Worm (Caenorhabditis elegans): ENCODE measurements around the gene R57.2.
"Not testable (repeated sequence)": the region's sequence is repeated elsewhere in the genome, so short reads cannot be mapped to it uniquely, and the experiment has no call there.

Gene R57.2

DNA sequence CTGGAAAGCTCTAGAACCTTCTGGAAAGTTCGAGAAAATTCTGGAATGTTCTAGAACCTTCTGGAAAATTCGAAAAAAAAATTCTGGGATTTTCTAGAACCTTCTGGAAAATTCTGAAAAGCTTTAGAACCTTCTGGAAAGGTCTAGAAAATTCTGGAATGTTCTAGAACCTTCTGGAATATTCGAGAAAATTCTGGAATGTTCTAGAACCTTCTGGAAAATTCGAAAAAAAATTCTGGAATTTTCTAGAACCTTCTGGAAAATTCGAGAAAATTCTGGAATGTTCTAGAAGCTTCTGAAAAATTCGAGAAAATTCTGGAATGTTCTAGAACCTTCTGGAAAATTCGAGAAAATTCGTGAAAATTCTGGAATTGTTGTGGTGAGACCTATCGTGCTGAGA lies 33.8 kb downstream of the R57.2 start:
- TF ChIP-seq Y79H2A.3 (GFP tag; conservative IDR thresholded peaks at IDR 0.05) = 0 out of 2 replicates have a peak, but pooled peaks have one; percentile 39
- TF ChIP-seq cebp-1 (GFP tag; IDR thresholded peaks at IDR 0.05) = 0 out of 2 replicates have a peak, but pooled peaks have one; percentile 9
- not testable (repeated sequence) for TF ChIP-seq cebp-1 (tag; optimal IDR thresholded peaks at IDR 0.05)
- peak; percentile 98 for TF ChIP-seq hsf-1 (GFP tag; IDR thresholded peaks at IDR 0.05)
- peak; percentile 93 for TF ChIP-seq dox-1 (GFP tag; IDR thresholded peaks at IDR 0.05)
- TF ChIP-seq nfyb-1 (GFP tag; IDR thresholded peaks at IDR 0.05) = peak; percentile 64; the same call in 1 of the 2 replicates
- 0 out of 2 replicates have a peak, but pooled peaks have one; percentile 22 for TF ChIP-seq egrh-3 (GFP tag; IDR thresholded peaks at IDR 0.05)
- peak; percentile 7; the same call in 1 of the 2 replicates for TF ChIP-seq pbrm-1 (GFP tag; IDR thresholded peaks at IDR 0.05)
- TF ChIP-seq ceh-40 (GFP tag; IDR thresholded peaks at IDR 0.05) = 0 out of 2 replicates have a peak, but pooled peaks have one; percentile 74
- 0 out of 2 replicates have a peak, but pooled peaks have one; percentile 54 for TF ChIP-seq ekl-4 (GFP tag; IDR thresholded peaks at IDR 0.05)
- peak; percentile 50; the same call in 1 of the 2 replicates for TF ChIP-seq rcor-1 (GFP tag; IDR thresholded peaks at IDR 0.05)
- TF ChIP-seq ceh-100 (GFP tag; IDR thresholded peaks at IDR 0.05) = peak; percentile 45; the same call in 1 of the 2 replicates
- 0 out of 2 replicates have a peak, but pooled peaks have one; percentile 43 for TF ChIP-seq F39B2.1 (GFP tag; IDR thresholded peaks at IDR 0.05)
- TF ChIP-seq ztf-25 (GFP tag; IDR thresholded peaks at IDR 0.05) = 0 out of 2 replicates have a peak, but pooled peaks have one; percentile 52
- peak; percentile 47 for TF ChIP-seq madf-6 (GFP tag; IDR thresholded peaks at IDR 0.05)

DNA sequence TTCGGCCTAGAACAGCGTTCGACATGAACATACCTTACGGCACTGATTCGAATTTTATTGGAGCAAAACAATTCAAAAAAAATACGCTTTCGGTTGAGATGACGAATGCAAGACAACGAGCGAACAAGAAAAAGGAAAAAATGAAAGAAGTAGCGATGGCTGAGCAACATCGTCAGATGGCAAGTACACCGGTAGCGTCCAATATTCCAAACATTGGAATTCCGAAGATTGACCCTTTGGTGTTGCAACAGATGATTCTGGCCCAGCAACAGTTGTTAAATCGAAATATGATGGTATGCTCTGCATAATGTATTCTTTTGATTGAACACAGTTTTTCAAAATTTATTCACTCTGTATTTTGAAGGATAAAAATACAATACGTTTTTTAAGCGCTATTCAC lies 35.6 kb downstream of the R57.2 start:
- no peak for TF ChIP-seq egl-44 (GFP tag; IDR thresholded peaks at IDR 0.05)
- TF ChIP-seq ceh-27 (GFP tag; optimal IDR thresholded peaks at IDR 0.05) = no peak
- no peak for TF ChIP-seq ztf-22 (GFP tag; optimal IDR thresholded peaks at IDR 0.05)
- no peak for TF ChIP-seq mcd-1 (GFP tag; IDR thresholded peaks at IDR 0.05)
- TF ChIP-seq hrde-1 (tag; optimal IDR thresholded peaks at IDR 0.05; ENCODE audit: borderline replicate concordance) = no peak
- no peak for TF ChIP-seq B0019.2 (GFP tag; conservative IDR thresholded peaks at IDR 0.05)
- TF ChIP-seq F52B5.7 (tag; optimal IDR thresholded peaks at IDR 0.05) = no peak
- no peak for TF ChIP-seq madf-3 (GFP tag; IDR thresholded peaks at IDR 0.05)
- TF ChIP-seq tlf-1 (GFP tag; optimal IDR thresholded peaks at IDR 0.05) = no peak
- TF ChIP-seq rcor-1 (GFP tag; IDR thresholded peaks at IDR 0.05) = no peak
- TF ChIP-seq zfh-2 (GFP tag; conservative IDR thresholded peaks at IDR 0.05) = no peak
- TF ChIP-seq nfya-2 (GFP tag; IDR thresholded peaks at IDR 0.05) = no peak
- no peak for TF ChIP-seq F49E8.2 (tag; optimal IDR thresholded peaks at IDR 0.05; ENCODE audit: insufficient read depth)
- TF ChIP-seq F33H1.4 (GFP tag; IDR thresholded peaks at IDR 0.05) = no peak
- no peak for TF ChIP-seq B0035.1 (tag; optimal IDR thresholded peaks at IDR 0.05)
- no peak for TF ChIP-seq let-526 (GFP tag; IDR thresholded peaks at IDR 0.05)
- TF ChIP-seq lin-35 (GFP tag; optimal IDR thresholded peaks at IDR 0.05) = no peak
- TF ChIP-seq ceh-79 (tag; optimal IDR thresholded peaks at IDR 0.05) = no peak
- no peak for TF ChIP-seq lin-40 (tag; optimal IDR thresholded peaks at IDR 0.05)
- TF ChIP-seq die-1 (tag; optimal IDR thresholded peaks at IDR 0.05) = no peak

DNA sequence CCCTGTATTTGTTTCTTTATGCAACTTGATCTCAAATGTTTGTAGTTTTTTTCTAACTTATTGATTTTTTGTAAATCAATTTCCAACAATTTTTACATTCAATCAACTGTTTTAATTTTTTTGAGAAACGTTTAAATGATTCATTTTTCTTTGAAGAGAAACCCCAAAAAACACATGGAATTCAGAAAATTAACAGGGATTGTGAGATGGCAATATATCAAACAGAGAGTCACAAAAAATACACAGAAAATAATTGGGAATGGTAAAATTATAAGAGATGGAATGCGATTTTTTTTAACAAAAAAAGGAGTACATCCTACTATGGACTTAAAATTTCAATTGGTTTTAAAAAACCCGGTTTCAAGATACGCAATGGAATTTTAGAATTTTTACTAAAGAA lies 37.4 kb downstream of the R57.2 start:
- TF ChIP-seq lin-40 (tag; optimal IDR thresholded peaks at IDR 0.05) = no peak
- no peak for TF ChIP-seq bed-1 (GFP tag; IDR thresholded peaks at IDR 0.05)
- TF ChIP-seq unc-62 (GFP tag; optimal IDR thresholded peaks at IDR 0.05) = no peak
- no peak for TF ChIP-seq chd-7 (tag; optimal IDR thresholded peaks at IDR 0.05)
- no peak for TF ChIP-seq fkh-3 (tag; optimal IDR thresholded peaks at IDR 0.05)
- no peak for TF ChIP-seq dpff-1 (tag; optimal IDR thresholded peaks at IDR 0.05)
- no peak for TF ChIP-seq K11D2.4 (GFP tag; IDR thresholded peaks at IDR 0.05)
- TF ChIP-seq F10E7.11 (tag; optimal IDR thresholded peaks at IDR 0.05) = no peak
- TF ChIP-seq ceh-79 (tag; optimal IDR thresholded peaks at IDR 0.05) = no peak
- TF ChIP-seq F23B12.7 (tag; optimal IDR thresholded peaks at IDR 0.05; ENCODE audit: insufficient read depth) = no peak
- TF ChIP-seq snpc-1.3 (tag; optimal IDR thresholded peaks at IDR 0.05; ENCODE audit: insufficient read depth) = no peak
- TF ChIP-seq hsf-1 (GFP tag; IDR thresholded peaks at IDR 0.05) = no peak
- no peak for TF ChIP-seq egl-18 (GFP tag; IDR thresholded peaks at IDR 0.05)
- TF ChIP-seq Y53F4B.3 (GFP tag; IDR thresholded peaks at IDR 0.05) = no peak
- no peak for TF ChIP-seq attf-6 (GFP tag; IDR thresholded peaks at IDR 0.05)
- TF ChIP-seq rcor-1 (GFP tag; IDR thresholded peaks at IDR 0.05) = no peak
